Worm (Caenorhabditis elegans): ENCODE data around the gene str-230.
A peak's percentile ranks its signal among the peaks of the same experiment; 100 is the strongest.

Gene str-230

DNA sequence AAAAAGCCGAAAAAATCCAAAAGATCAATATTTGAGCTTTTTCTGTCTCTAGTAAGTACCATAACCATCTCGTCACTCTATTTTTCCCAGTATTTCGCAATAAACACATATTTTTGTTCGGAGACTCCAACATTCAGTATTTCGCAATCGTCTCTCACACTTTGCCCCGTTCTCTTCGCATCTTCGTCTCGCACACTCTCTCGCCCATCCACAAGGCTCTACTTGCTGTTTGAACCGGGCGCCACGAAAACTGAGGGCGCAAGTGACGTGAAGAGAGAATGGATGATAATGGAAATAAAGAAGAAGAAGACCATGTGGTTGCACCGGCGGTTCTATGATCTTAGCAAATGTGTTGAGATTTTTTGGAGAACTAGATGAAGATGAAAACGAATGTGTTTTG, 10.6 kb downstream of the str-230 start (continued):
- TF ChIP-seq B0336.3 (GFP tag; IDR thresholded peaks at IDR 0.05) (peak; percentile 83), ceh-79 (tag; optimal IDR thresholded peaks at IDR 0.05) (no peak), hsf-1 (GFP tag; IDR thresholded peaks at IDR 0.05) (peak; percentile 26; the same call in 1 of the 2 replicates), nhr-80 (tag; optimal IDR thresholded peaks at IDR 0.05) (peak; percentile 95), sea-2 (GFP tag; IDR thresholded peaks at IDR 0.05) (no peak), let-526 (GFP tag; IDR thresholded peaks at IDR 0.05) (peak; percentile 76), tlf-1 (GFP tag; optimal IDR thresholded peaks at IDR 0.05) (peak; percentile 68), athp-1 (tag; optimal IDR thresholded peaks at IDR 0.05) (peak; percentile 41), Y53G8AR.9 (GFP tag; conservative IDR thresholded peaks at IDR 0.05) (0 out of 2 replicates have a peak, but pooled peaks have one; percentile 27), K11D2.4 (GFP tag; IDR thresholded peaks at IDR 0.05) (peak; percentile 80), madf-8 (GFP tag; conservative IDR thresholded peaks at IDR 0.05) (no peak), pha-4 (tag; optimal IDR thresholded peaks at IDR 0.05) (peak; percentile 96), C17E4.6 (GFP tag; IDR thresholded peaks at IDR 0.05) (no peak), hrde-1 (tag; optimal IDR thresholded peaks at IDR 0.05; ENCODE audit: borderline replicate concordance) (no peak), ZK185.1 (tag; optimal IDR thresholded peaks at IDR 0.05; ENCODE audit: poor library complexity, severe bottlenecking) (peak; percentile 50), him-1 (tag; optimal IDR thresholded peaks at IDR 0.05) (no peak), ztf-26 (tag; optimal IDR thresholded peaks at IDR 0.05) (peak; percentile 83), dpl-1 (GFP tag; optimal IDR thresholded peaks at IDR 0.05) (no peak), D2030.7 (GFP tag; IDR thresholded peaks at IDR 0.05) (no peak), chd-7 (tag; optimal IDR thresholded peaks at IDR 0.05) (peak; percentile 87), rec-8 (tag; optimal IDR thresholded peaks at IDR 0.05) (no peak), F22D6.2 (tag; optimal IDR thresholded peaks at IDR 0.05) (peak; percentile 19), B0035.1 (tag; optimal IDR thresholded peaks at IDR 0.05) (no peak), hlh-26 (GFP tag; conservative IDR thresholded peaks at IDR 0.05) (no peak), dox-1 (GFP tag; IDR thresholded peaks at IDR 0.05) (peak; percentile 85), gei-17 (GFP tag; optimal IDR thresholded peaks at IDR 0.05) (peak; percentile 66), F23B12.7 (tag; optimal IDR thresholded peaks at IDR 0.05; ENCODE audit: insufficient read depth) (peak; percentile 69), mel-28 (tag; optimal IDR thresholded peaks at IDR 0.05; ENCODE audit: borderline replicate concordance) (no peak), F52B5.7 (tag; optimal IDR thresholded peaks at IDR 0.05) (no peak), F37B4.10 (GFP tag; IDR thresholded peaks at IDR 0.05) (no peak), nhr-120 (GFP tag; IDR thresholded peaks at IDR 0.05) (no peak), nhr-27 (tag; optimal IDR thresholded peaks at IDR 0.05) (no peak), madf-3 (GFP tag; IDR thresholded peaks at IDR 0.05) (no peak), unc-130 (GFP tag; optimal IDR thresholded peaks at IDR 0.05) (no peak), ztf-3 (GFP tag; optimal IDR thresholded peaks at IDR 0.05) (peak; percentile 53), bed-1 (GFP tag; IDR thresholded peaks at IDR 0.05) (no peak), lin-35 (GFP tag; optimal IDR thresholded peaks at IDR 0.05) (peak in 1 of 3 experiments; percentile 84), K12H6.12 (tag; optimal IDR thresholded peaks at IDR 0.05) (peak; percentile 97), fkh-3 (tag; optimal IDR thresholded peaks at IDR 0.05) (no peak), xnd-1 (tag; optimal IDR thresholded peaks at IDR 0.05) (no peak), egl-18 (GFP tag; IDR thresholded peaks at IDR 0.05) (no peak), tbp1 (GFP tag; optimal IDR thresholded peaks at IDR 0.05) (peak; percentile 65), ceh-27 (GFP tag; optimal IDR thresholded peaks at IDR 0.05) (peak; percentile 86), F10E7.11 (tag; optimal IDR thresholded peaks at IDR 0.05) (no peak), dpff-1 (tag; optimal IDR thresholded peaks at IDR 0.05) (no peak), B0019.2 (GFP tag; conservative IDR thresholded peaks at IDR 0.05) (no peak), attf-5 (GFP tag; optimal IDR thresholded peaks at IDR 0.05) (peak; percentile 97), egrh-3 (GFP tag; IDR thresholded peaks at IDR 0.05) (peak; percentile 38; the same call in 1 of the 2 replicates), ztf-28 (GFP tag; IDR thresholded peaks at IDR 0.05) (no peak)
